Worm (Caenorhabditis elegans) whole organism, L3 larva: ENCODE results near the gene EGAP5.1.

Source experiments
- R02D3.7 ChIP-seq: fragments of 150-350 bp; optimal IDR thresholded peaks from 2 replicates; lab custom pipeline; 2014; ENCODE audit warnings: missing biosample characterization, missing genetic modification characterization
- ZK546.5 ChIP-seq: sonication (generic microtip); optimal IDR thresholded peaks from 2 replicates; lab custom pipeline; 2017; ENCODE audit warnings: missing biosample characterization, missing genetic modification characterization
- aly-2 ChIP-seq: fragments of 150-350 bp; optimal IDR thresholded peaks from 2 replicates; lab custom pipeline; 2014; ENCODE audit warnings: missing biosample characterization, missing genetic modification characterization
- ama-1 ChIP-seq: fragments of 150-350 bp; optimal IDR thresholded peaks from 2 replicates; lab custom pipeline; 2018
- ceh-82 ChIP-seq: fragments of 150-350 bp; optimal IDR thresholded peaks from 2 replicates; lab custom pipeline; 2014; ENCODE audit warnings: missing biosample characterization, missing genetic modification characterization
- ceh-9 ChIP-seq: sonication (generic microtip); optimal IDR thresholded peaks from 2 replicates; lab custom pipeline; 2018; ENCODE audit warnings: missing biosample characterization, missing genetic modification characterization
- daf-12 ChIP-seq: fragments of 150-350 bp; optimal IDR thresholded peaks from 2 replicates; lab custom pipeline; 2014; ENCODE audit warnings: missing biosample characterization, missing genetic modification reagents, missing genetic modification characterization
- egl-27 ChIP-seq: sonication (generic microtip); optimal IDR thresholded peaks from 4 replicates; lab custom pipeline; 2017; ENCODE audit warnings: missing biosample characterization, missing genetic modification reagents, missing genetic modification characterization
- elt-2 ChIP-seq: sonication (generic microtip); optimal IDR thresholded peaks from 2 replicates; lab custom pipeline; 2016; ENCODE audit warnings: missing genetic modification reagents, mild to moderate bottlenecking, missing genetic modification characterization, missing compliant biosample characterization
- eor-1 ChIP-seq, 2 experiments: fragments of 150-350 bp; optimal IDR thresholded peaks; 2 replicates each; lab custom pipeline; 2014 to 2018; ENCODE audit warnings: missing biosample characterization in 2 of 2, missing genetic modification characterization in 2 of 2
- fkh-10 ChIP-seq: sonication (generic microtip); optimal IDR thresholded peaks from 2 replicates; lab custom pipeline; 2017; ENCODE audit warnings: missing biosample characterization, missing genetic modification reagents, missing genetic modification characterization
- fkh-2 ChIP-seq: fragments of 150-350 bp; optimal IDR thresholded peaks from 2 replicates; lab custom pipeline; 2014; ENCODE audit warnings: missing biosample characterization, missing genetic modification reagents, missing genetic modification characterization
- jun-1 ChIP-seq: fragments of 150-350 bp; optimal IDR thresholded peaks from 2 replicates; lab custom pipeline; 2014; ENCODE audit warnings: missing biosample characterization, missing genetic modification reagents, missing genetic modification characterization
- lin-15B ChIP-seq: fragments of 150-350 bp; optimal IDR thresholded peaks from 2 replicates; lab custom pipeline; 2014; ENCODE audit warnings: missing biosample characterization, missing genetic modification characterization
- lin-39 ChIP-seq: fragments of 150-350 bp; optimal IDR thresholded peaks from 2 replicates; lab custom pipeline; 2018; ENCODE audit warnings: missing biosample characterization, missing genetic modification reagents, missing genetic modification characterization
- lsy-12 ChIP-seq: sonication (generic microtip); optimal IDR thresholded peaks from 2 replicates; lab custom pipeline; 2016; ENCODE audit warnings: mild to moderate bottlenecking, missing genetic modification characterization, missing compliant biosample characterization
- nfya-1 ChIP-seq: sonication (generic microtip); optimal IDR thresholded peaks from 2 replicates; lab custom pipeline; 2017; ENCODE audit warnings: missing genetic modification characterization, mild to moderate bottlenecking, missing compliant biosample characterization, antibody characterized with exemption, moderate library complexity; ENCODE audit not compliant: insufficient read depth
- nhr-12 ChIP-seq: fragments of 150-350 bp; optimal IDR thresholded peaks from 2 replicates; lab custom pipeline; 2014; ENCODE audit warnings: missing biosample characterization, missing genetic modification characterization
- nhr-23 ChIP-seq: fragments of 150-350 bp; optimal IDR thresholded peaks from 2 replicates; lab custom pipeline; 2014; ENCODE audit warnings: missing biosample characterization, missing genetic modification reagents, missing genetic modification characterization
- nhr-237 ChIP-seq: fragments of 150-350 bp; optimal IDR thresholded peaks from 2 replicates; lab custom pipeline; 2014; ENCODE audit warnings: missing biosample characterization, missing genetic modification characterization
- nhr-28 ChIP-seq: fragments of 150-350 bp; optimal IDR thresholded peaks from 2 replicates; lab custom pipeline; 2014; ENCODE audit warnings: missing biosample characterization, missing genetic modification characterization
- nhr-43 ChIP-seq: sonication (generic microtip); optimal IDR thresholded peaks from 2 replicates; lab custom pipeline; 2016; ENCODE audit warnings: mild to moderate bottlenecking, missing genetic modification characterization, missing compliant biosample characterization; ENCODE audit not compliant: poor library complexity, severe bottlenecking
- nhr-67 ChIP-seq: fragments of 150-350 bp; optimal IDR thresholded peaks from 2 replicates; lab custom pipeline; 2014; ENCODE audit warnings: missing biosample characterization, missing genetic modification characterization
- nhr-76 ChIP-seq: fragments of 150-350 bp; sonication (generic microtip); optimal IDR thresholded peaks from 5 replicates; lab custom pipeline; 2014; ENCODE audit warnings: missing biosample characterization, missing genetic modification characterization
- nhr-77 ChIP-seq: fragments of 150-350 bp; optimal IDR thresholded peaks from 2 replicates; lab custom pipeline; 2014; ENCODE audit warnings: missing biosample characterization, missing genetic modification characterization
- pha-4 ChIP-seq: fragments of 150-350 bp; optimal IDR thresholded peaks from 2 replicates; lab custom pipeline; 2014; ENCODE audit warnings: missing biosample characterization, missing genetic modification reagents, missing genetic modification characterization
- pqm-1 ChIP-seq: fragments of 150-350 bp; optimal IDR thresholded peaks from 2 replicates; lab custom pipeline; 2017; ENCODE audit warnings: missing biosample characterization, missing genetic modification characterization, inconsistent platforms
- sea-2 ChIP-seq: fragments of 150-350 bp; sonication (generic microtip); optimal IDR thresholded peaks from 4 replicates; lab custom pipeline; 2014; ENCODE audit warnings: missing biosample characterization, missing genetic modification reagents, missing genetic modification characterization
- skn-1 ChIP-seq: fragments of 150-350 bp; optimal IDR thresholded peaks from 2 replicates; lab custom pipeline; 2014; ENCODE audit warnings: missing biosample characterization, missing genetic modification characterization
- tbx-2 ChIP-seq: sonication (generic microtip); optimal IDR thresholded peaks from 2 replicates; lab custom pipeline; 2016; ENCODE audit warnings: mild to moderate bottlenecking, missing genetic modification characterization, missing compliant biosample characterization
- unc-39 ChIP-seq: sonication (generic microtip); optimal IDR thresholded peaks from 4 replicates; lab custom pipeline; 2017; ENCODE audit warnings: missing biosample characterization, missing genetic modification characterization
- unc-62 ChIP-seq: fragments of 150-350 bp; sonication (generic microtip); optimal IDR thresholded peaks from 4 replicates; lab custom pipeline; 2014; ENCODE audit warnings: missing biosample characterization, missing genetic modification reagents, missing genetic modification characterization
- zag-1 ChIP-seq: fragments of 150-350 bp; optimal IDR thresholded peaks from 2 replicates; lab custom pipeline; 2014; ENCODE audit warnings: missing biosample characterization, missing genetic modification characterization

EGAP5.1 gene

DNA sequence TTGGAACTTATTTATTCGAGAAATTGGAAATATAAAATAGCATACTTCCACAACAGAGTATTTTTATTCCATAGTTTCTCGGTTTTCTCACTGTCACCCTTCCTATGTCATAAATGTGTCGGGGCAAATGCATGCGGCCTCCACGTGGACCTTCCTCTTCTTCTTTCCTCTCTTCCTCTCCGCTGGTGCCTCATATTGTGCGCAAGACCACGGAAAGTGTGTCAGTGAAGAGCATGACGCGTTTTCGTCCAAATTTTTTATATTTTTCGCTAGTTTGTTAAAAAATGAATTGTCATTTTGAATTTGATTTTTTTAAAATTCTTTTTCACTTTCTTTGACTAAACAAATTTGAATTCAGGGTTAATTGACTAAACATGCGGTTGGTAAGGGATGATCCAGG, 2.2 kb downstream of the EGAP5.1 start, which contains the start of gene mans-3 (continued):
- TF ChIP-seq eor-1 (tag; optimal IDR thresholded peaks at IDR 0.05; lab: Kevin White, UChicago) (no peak), jun-1 (tag; lab: Kevin White, UChicago) (peak; percentile 91), lin-15B (tag; lab: Kevin White, UChicago) (peak; percentile 73), nfya-1 (tag; lab: Kevin White, UChicago) (peak; percentile 90), unc-39 (tag; lab: Kevin White, UChicago) (no peak), fkh-2 (tag; lab: Kevin White, UChicago) (no peak), nhr-12 (tag; lab: Kevin White, UChicago) (no peak), aly-2 (no peak), lin-39 (tag; lab: Kevin White, UChicago) (peak; percentile 73), egl-27 (tag; lab: Kevin White, UChicago) (peak; percentile 21), sea-2 (GFP tag; lab: Kevin White, UChicago) (no peak), nhr-237 (tag; lab: Kevin White, UChicago) (no peak), ceh-82 (peak; percentile 33), pha-4 (tag; lab: Kevin White, UChicago) (peak; percentile 85)

DNA sequence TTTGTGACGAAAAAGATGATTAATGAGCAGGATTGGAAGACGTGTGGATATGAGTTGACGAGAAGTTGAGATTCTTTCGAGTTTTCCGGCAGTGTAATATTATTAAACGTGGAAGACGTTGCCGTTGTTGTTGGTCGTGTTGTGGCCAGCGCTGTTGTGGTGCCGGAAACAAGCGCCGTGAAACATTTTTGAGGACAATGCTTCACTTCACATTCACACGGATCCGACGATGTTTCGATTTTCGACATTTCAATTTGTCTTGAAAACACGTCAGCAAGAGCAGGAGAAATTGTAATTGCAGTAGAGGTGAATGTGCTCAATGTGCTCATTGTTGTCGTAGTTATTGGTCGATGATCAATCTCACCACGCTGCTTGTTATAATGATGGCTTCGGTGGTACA, 5.9 kb downstream of the EGAP5.1 start:
- TF ChIP-seq lin-15B (tag; lab: Kevin White, UChicago) (no peak), egl-27 (tag; lab: Kevin White, UChicago) (no peak), ceh-9 (tag; lab: Kevin White, UChicago) (no peak), elt-2 (tag; lab: Kevin White, UChicago) (no peak), unc-39 (tag; lab: Kevin White, UChicago) (no peak), nhr-43 (tag; lab: Kevin White, UChicago) (no peak), unc-62 (GFP tag; lab: Kevin White, UChicago) (no peak), eor-1 (tag; optimal IDR thresholded peaks at IDR 0.05; lab: Kevin White, UChicago) (no peak), R02D3.7 (no peak)

DNA sequence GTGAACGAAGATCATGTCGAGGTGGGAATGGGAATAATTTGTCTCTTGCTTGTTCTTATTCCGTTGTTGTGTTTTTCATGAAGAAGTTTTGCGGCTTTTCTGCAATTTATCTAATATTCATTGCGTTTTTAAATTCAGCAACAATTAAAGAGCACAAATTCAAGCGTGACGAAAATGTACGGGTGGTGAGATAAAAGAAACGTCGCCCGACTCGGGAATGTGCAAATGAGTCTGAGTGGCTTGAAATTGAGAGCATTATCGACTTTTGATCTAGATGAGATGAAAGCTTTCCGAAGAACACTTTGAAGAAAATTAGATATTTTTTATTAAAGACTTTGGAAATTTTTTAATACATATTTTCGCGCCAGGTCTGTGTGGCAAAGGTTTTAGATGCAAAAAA, 8.2 kb downstream of the EGAP5.1 start, which contains the start of gene T03G11.10:
Gene T03G11.10, minus strand, starts transcription at position 101 of the 400 bp plus-strand sequence.
- TF ChIP-seq ZK546.5 (tag; lab: Kevin White, UChicago) (no peak), nhr-23 (no peak), pqm-1 (no peak), tbx-2 (tag; lab: Kevin White, UChicago) (no peak), zag-1 (tag; lab: Kevin White, UChicago) (no peak)

DNA sequence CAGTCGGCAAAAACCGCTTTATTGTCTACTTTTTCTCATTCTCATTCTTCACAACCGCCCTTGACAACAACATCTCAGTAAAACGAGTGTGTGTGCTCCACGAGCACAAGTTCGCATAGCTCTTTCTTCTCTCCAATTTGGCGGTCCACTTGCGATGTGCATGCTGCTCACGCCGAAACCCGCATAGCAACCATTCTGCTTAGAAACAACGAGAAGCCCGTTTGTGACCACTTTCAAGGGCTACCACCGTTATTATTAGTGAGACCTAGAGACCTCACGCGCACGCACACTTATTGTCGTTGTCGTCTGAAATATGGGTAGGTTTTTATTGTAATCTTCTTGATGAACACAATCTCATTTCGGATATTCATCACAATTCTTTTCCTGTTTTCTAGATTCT, 11.4 kb downstream of the EGAP5.1 start, which contains the start of gene zchc-1A:
Gene zchc-1A, plus strand, starts transcription at position 114 of the 400 bp plus-strand sequence.
- TF ChIP-seq sea-2 (GFP tag; lab: Kevin White, UChicago): no peak
- no peak for TF ChIP-seq ama-1 (lab: Kevin White, UChicago)
- TF ChIP-seq lsy-12 (tag; lab: Kevin White, UChicago): no peak
- no peak for TF ChIP-seq ceh-82
- TF ChIP-seq skn-1: no peak
- no peak for TF ChIP-seq nhr-67 (tag; lab: Kevin White, UChicago)
- no peak for TF ChIP-seq nhr-76 (tag; lab: Kevin White, UChicago)

DNA sequence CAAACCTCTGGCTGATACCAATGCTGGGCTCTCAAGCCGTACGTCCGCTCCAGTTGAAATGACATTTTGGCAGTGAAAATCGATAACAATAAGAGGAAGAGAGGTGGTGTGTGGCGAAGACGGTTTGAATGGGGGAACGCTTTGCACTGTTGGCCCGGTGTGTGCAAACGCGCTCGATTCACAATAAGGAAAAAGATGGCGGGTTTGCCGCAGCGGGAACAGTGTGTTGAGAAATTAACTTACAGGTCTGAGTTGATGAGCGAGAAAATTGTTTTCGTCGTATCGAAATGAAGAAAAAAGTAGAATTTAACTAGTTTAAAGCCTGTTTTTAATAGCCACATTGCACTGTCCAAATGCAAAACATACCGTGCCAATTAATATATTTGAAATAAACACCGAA, 16.2 kb downstream of the EGAP5.1 start, which contains the start of gene metl-9:
Gene metl-9, minus strand, starts transcription at position 101 of the 400 bp plus-strand sequence.
- no peak for TF ChIP-seq fkh-10
- TF ChIP-seq sea-2 (GFP tag; lab: Kevin White, UChicago): no peak
- TF ChIP-seq nhr-28 (tag; lab: Kevin White, UChicago): no peak
- no peak for TF ChIP-seq ceh-82
- TF ChIP-seq nhr-77 (tag; lab: Kevin White, UChicago): no peak
- no peak for TF ChIP-seq fkh-2 (tag; lab: Kevin White, UChicago)
- no peak for TF ChIP-seq nhr-76 (tag; lab: Kevin White, UChicago)
- no peak for TF ChIP-seq elt-2 (tag; lab: Kevin White, UChicago)
- TF ChIP-seq nhr-237 (tag; lab: Kevin White, UChicago): no peak

DNA sequence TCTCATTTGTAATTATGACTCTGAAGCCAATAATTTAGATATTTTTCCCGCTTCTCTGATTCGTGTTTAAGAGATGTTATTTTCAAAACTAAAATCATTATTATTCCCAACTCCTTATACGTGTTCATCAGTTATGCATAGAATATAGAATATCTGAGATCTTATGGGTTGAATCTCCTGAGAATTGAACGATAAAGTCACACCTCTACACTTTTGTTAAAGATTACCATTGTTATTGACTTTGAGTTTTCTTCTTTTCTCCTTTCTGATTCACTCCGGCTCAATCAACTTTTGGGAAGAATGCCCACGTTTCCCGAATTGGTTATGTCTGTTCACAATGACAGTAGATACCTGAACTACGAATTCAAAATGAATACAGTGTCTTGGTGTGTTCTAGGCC, 17.0 kb downstream of the EGAP5.1 start, which contains the start of gene sru-48:
Gene sru-48, plus strand, starts transcription at position 301 of the 400 bp plus-strand sequence.
- TF ChIP-seq daf-12 (tag; lab: Kevin White, UChicago): no peak
- TF ChIP-seq eor-1 (tag; optimal IDR thresholded peaks at IDR 0.05; lab: Kevin White, UChicago): no peak
- TF ChIP-seq jun-1 (tag; lab: Kevin White, UChicago): no peak
